Worm (Caenorhabditis elegans) whole organism, young adult: ENCODE data around the gene snt-7.

Experiments used
- B0035.1 ChIP-seq: sonication (generic microtip); optimal IDR thresholded peaks from 2 replicates; lab custom pipeline; 2016; ENCODE audit warnings: missing genetic modification characterization, mild to moderate bottlenecking, missing compliant biosample characterization, missing genotype, missing genetic modification reagents
- C17E4.6 ChIP-seq: fragments of 200-800 bp; sonication (Bioruptor generic); IDR thresholded peaks from 2 replicates; pipeline ENCODE4 v1.3.6; 2022; ENCODE audit warnings: missing genetic modification reagents, missing genetic modification characterization, missing compliant biosample characterization
- D2030.7 ChIP-seq: fragments of 200-800 bp; sonication (Bioruptor generic); IDR thresholded peaks from 2 replicates; pipeline ENCODE4 v1.3.6; 2022; ENCODE audit warnings: missing genetic modification reagents, missing genetic modification characterization, missing compliant biosample characterization
- F23B12.7 ChIP-seq: sonication (generic microtip); optimal IDR thresholded peaks from 2 replicates; lab custom pipeline; 2017; ENCODE audit warnings: missing genetic modification characterization, mild to moderate bottlenecking, missing compliant biosample characterization, antibody characterized with exemption, moderate library complexity; ENCODE audit not compliant: insufficient read depth
- F52B5.7 ChIP-seq: sonication (generic microtip); optimal IDR thresholded peaks from 2 replicates; lab custom pipeline; 2016; ENCODE audit warnings: mild to moderate bottlenecking, missing genetic modification characterization, missing compliant biosample characterization
- F55B11.4 ChIP-seq: sonication (generic microtip); optimal IDR thresholded peaks from 2 replicates; lab custom pipeline; 2016; ENCODE audit warnings: missing compliant biosample characterization, missing genetic modification characterization, borderline replicate concordance; ENCODE audit not compliant: insufficient read depth
- K11D2.4 ChIP-seq: fragments of 200-800 bp; sonication (Bioruptor generic); IDR thresholded peaks from 2 replicates; pipeline ENCODE4 v1.3.6; 2022; ENCODE audit warnings: missing genetic modification reagents, missing genetic modification characterization, missing compliant biosample characterization
- K12H6.12 ChIP-seq: fragments of 200-800 bp; sonication (Bioruptor generic); optimal IDR thresholded peaks from 2 replicates; lab custom pipeline; 2018; ENCODE audit warnings: mild to moderate bottlenecking, missing genetic modification characterization, missing compliant biosample characterization
- Y53G8AR.9 ChIP-seq: fragments of 200-800 bp; sonication (Bioruptor generic); conservative IDR thresholded peaks from 2 replicates; pipeline ENCODE4 v1.3.6; 2022; ENCODE audit warnings: missing genetic modification reagents, missing genetic modification characterization, missing compliant biosample characterization
- Y95B8A.8 ChIP-seq: fragments of 200-800 bp; sonication (Bioruptor generic); IDR thresholded peaks from 2 replicates; pipeline ENCODE4 v1.3.6; 2022; ENCODE audit warnings: missing genetic modification reagents, missing genetic modification characterization, missing compliant biosample characterization
- ZK185.1 ChIP-seq: sonication (generic microtip); optimal IDR thresholded peaks from 2 replicates; lab custom pipeline; 2016; ENCODE audit warnings: mild to moderate bottlenecking, missing genetic modification characterization, missing compliant biosample characterization; ENCODE audit not compliant: poor library complexity, severe bottlenecking
- aptf-3 ChIP-seq: fragments of 200-800 bp; sonication (Bioruptor generic); IDR thresholded peaks from 2 replicates; pipeline ENCODE4 v1.3.6; 2022; ENCODE audit warnings: missing genetic modification characterization, missing compliant biosample characterization
- atf-7 ChIP-seq: sonication (generic microtip); optimal IDR thresholded peaks from 2 replicates; lab custom pipeline; 2017; ENCODE audit warnings: mild to moderate bottlenecking, missing genetic modification characterization, missing compliant biosample characterization
- athp-1 ChIP-seq: sonication (generic microtip); optimal IDR thresholded peaks from 2 replicates; lab custom pipeline; 2017; ENCODE audit warnings: mild to moderate bottlenecking, missing genetic modification characterization, missing compliant biosample characterization
- attf-6 ChIP-seq: fragments of 200-800 bp; sonication (Bioruptor generic); IDR thresholded peaks from 2 replicates; pipeline ENCODE4 v1.3.6; 2022; ENCODE audit warnings: missing genetic modification reagents, missing genetic modification characterization, missing compliant biosample characterization
- cebp-1 ChIP-seq, 2 experiments: fragments of 200-800 bp in 1 of 2; sonication (Bioruptor generic) in 1 of 2; sonication (generic microtip) in 1 of 2; IDR thresholded peaks in 1 of 2; optimal IDR thresholded peaks in 1 of 2; 2 replicates each; pipeline versions ENCODE4 v1.3.6 to Lab custom; 2017 to 2022; ENCODE audit warnings: missing compliant biosample characterization in 2 of 2, missing genetic modification characterization in 2 of 2, mild to moderate bottlenecking in 1 of 2, missing genetic modification reagents in 1 of 2, moderate library complexity in 1 of 2
- cebp-2 ChIP-seq: fragments of 200-800 bp; sonication (Bioruptor generic); IDR thresholded peaks from 2 replicates; pipeline ENCODE4 v1.3.6; 2022; ENCODE audit warnings: missing genetic modification characterization, missing compliant biosample characterization
- dox-1 ChIP-seq: fragments of 200-800 bp; sonication (Bioruptor generic); IDR thresholded peaks from 2 replicates; pipeline ENCODE4 v1.3.6; 2022; ENCODE audit warnings: missing genetic modification reagents, missing genetic modification characterization, missing compliant biosample characterization
- dpl-1 ChIP-seq: fragments of 150-350 bp; optimal IDR thresholded peaks from 2 replicates; lab custom pipeline; 2014; ENCODE audit warnings: missing biosample characterization, missing genetic modification reagents, missing genetic modification characterization
- egl-18 ChIP-seq: fragments of 200-800 bp; sonication (Bioruptor generic); IDR thresholded peaks from 2 replicates; pipeline ENCODE4 v1.3.6; 2022; ENCODE audit warnings: missing genetic modification reagents, missing genetic modification characterization, missing compliant biosample characterization
- him-1 ChIP-seq: sonication (generic microtip); optimal IDR thresholded peaks from 2 replicates; lab custom pipeline; 2016; ENCODE audit warnings: missing genotype, missing genetic modification reagents, missing genetic modification characterization, missing compliant biosample characterization
- hmg-20 ChIP-seq: fragments of 200-800 bp; sonication (Bioruptor generic); IDR thresholded peaks from 2 replicates; pipeline ENCODE4 v1.3.6; 2022; ENCODE audit warnings: missing genetic modification reagents, missing genetic modification characterization, missing compliant biosample characterization
- lag-1 ChIP-seq: fragments of 200-800 bp; sonication (Bioruptor generic); IDR thresholded peaks from 2 replicates; pipeline ENCODE4 v1.3.6; 2022; ENCODE audit warnings: missing genetic modification reagents, missing genetic modification characterization, missing compliant biosample characterization
- let-526 ChIP-seq: fragments of 200-800 bp; sonication (Bioruptor generic); IDR thresholded peaks from 2 replicates; pipeline ENCODE4 v1.3.6; 2022; ENCODE audit warnings: missing genetic modification reagents, missing genetic modification characterization, missing compliant biosample characterization
- let-607 ChIP-seq, 2 experiments: fragments of 200-800 bp in 1 of 2; sonication (Bioruptor generic) in 1 of 2; sonication (generic microtip) in 1 of 2; optimal IDR thresholded peaks; 2 replicates each; lab custom pipeline; 2016 to 2018; ENCODE audit warnings: mild to moderate bottlenecking in 2 of 2, missing compliant biosample characterization in 2 of 2, missing genetic modification characterization in 2 of 2, moderate library complexity in 2 of 2, missing genotype in 1 of 2
- lin-54 ChIP-seq: fragments of 200-800 bp; sonication (Bioruptor generic); optimal IDR thresholded peaks from 2 replicates; lab custom pipeline; 2018; ENCODE audit warnings: mild to moderate bottlenecking, missing genetic modification characterization, missing compliant biosample characterization
- lsy-27 ChIP-seq: sonication (generic microtip); optimal IDR thresholded peaks from 2 replicates; lab custom pipeline; 2017; ENCODE audit warnings: missing genetic modification characterization, mild to moderate bottlenecking, missing compliant biosample characterization, antibody characterized with exemption, missing genotype, borderline replicate concordance; ENCODE audit not compliant: insufficient read depth
- madf-6 ChIP-seq: fragments of 200-800 bp; sonication (Bioruptor generic); IDR thresholded peaks from 2 replicates; pipeline ENCODE4 v1.3.6; 2022; ENCODE audit warnings: missing genetic modification reagents, missing genetic modification characterization, missing compliant biosample characterization
- mel-28 ChIP-seq: sonication (generic microtip); optimal IDR thresholded peaks from 2 replicates; lab custom pipeline; 2016; ENCODE audit warnings: borderline replicate concordance, mild to moderate bottlenecking, missing genetic modification characterization, missing compliant biosample characterization
- mxl-1 ChIP-seq: sonication (generic microtip); optimal IDR thresholded peaks from 2 replicates; lab custom pipeline; 2016; ENCODE audit warnings: missing genetic modification characterization, missing compliant biosample characterization
- nhr-120 ChIP-seq: fragments of 200-800 bp; sonication (Bioruptor generic); IDR thresholded peaks from 2 replicates; pipeline ENCODE4 v1.3.6; 2022; ENCODE audit warnings: missing genetic modification characterization, missing compliant biosample characterization
- nhr-179 ChIP-seq: sonication (generic microtip); optimal IDR thresholded peaks from 2 replicates; lab custom pipeline; 2016; ENCODE audit warnings: mild to moderate bottlenecking, missing genetic modification characterization, missing compliant biosample characterization
- nhr-27 ChIP-seq: fragments of 200-800 bp; sonication (Bioruptor generic); optimal IDR thresholded peaks from 2 replicates; lab custom pipeline; 2018; ENCODE audit warnings: mild to moderate bottlenecking, missing genetic modification characterization, moderate library complexity, missing compliant biosample characterization
- nhr-80 ChIP-seq: sonication (generic microtip); optimal IDR thresholded peaks from 2 replicates; lab custom pipeline; 2016; ENCODE audit warnings: missing genetic modification characterization, missing compliant biosample characterization
- pbrm-1 ChIP-seq: fragments of 200-800 bp; sonication (Bioruptor generic); IDR thresholded peaks from 2 replicates; pipeline ENCODE4 v1.3.6; 2022; ENCODE audit warnings: missing genetic modification reagents, missing genetic modification characterization, missing compliant biosample characterization
- pha-4 ChIP-seq: fragments of 150-350 bp; sonication (generic microtip); optimal IDR thresholded peaks from 2 replicates; lab custom pipeline; 2014; ENCODE audit warnings: missing biosample characterization, missing genetic modification reagents, missing genetic modification characterization
- rec-8 ChIP-seq, 2 experiments: sonication (generic microtip); optimal IDR thresholded peaks; 2 replicates each; lab custom pipeline; 2016; ENCODE audit warnings: mild to moderate bottlenecking in 2 of 2, missing genetic modification characterization in 2 of 2, missing genetic modification reagents in 2 of 2, missing genotype in 2 of 2, missing biosample characterization in 1 of 2, missing compliant biosample characterization in 1 of 2, moderate library complexity in 1 of 2
- sea-2 ChIP-seq: fragments of 200-800 bp; sonication (Bioruptor generic); IDR thresholded peaks from 2 replicates; pipeline ENCODE4 v1.3.6; 2022; ENCODE audit warnings: missing genetic modification characterization, missing compliant biosample characterization
- snpc-1.1 ChIP-seq: sonication (generic microtip); optimal IDR thresholded peaks from 2 replicates; lab custom pipeline; 2017; ENCODE audit warnings: missing genetic modification characterization, mild to moderate bottlenecking, missing compliant biosample characterization, antibody characterized with exemption, moderate library complexity, missing genotype, missing genetic modification reagents; ENCODE audit not compliant: insufficient read depth
- somi-1 ChIP-seq: fragments of 200-800 bp; sonication (Bioruptor generic); optimal IDR thresholded peaks from 2 replicates; lab custom pipeline; 2018; ENCODE audit warnings: mild to moderate bottlenecking, missing genetic modification characterization, missing compliant biosample characterization
- tbp1 ChIP-seq: fragments of 200-800 bp; sonication (Bioruptor generic); optimal IDR thresholded peaks from 2 replicates; lab custom pipeline; 2018; ENCODE audit warnings: mild to moderate bottlenecking, missing genetic modification characterization, missing compliant biosample characterization
- unc-62 ChIP-seq: fragments of 150-350 bp; optimal IDR thresholded peaks from 2 replicates; lab custom pipeline; 2014; ENCODE audit warnings: missing biosample characterization, missing genetic modification reagents, missing genetic modification characterization
- zfh-2 ChIP-seq: fragments of 200-800 bp; sonication (Bioruptor generic); conservative IDR thresholded peaks from 2 replicates; pipeline ENCODE4 v1.3.6; 2022; ENCODE audit warnings: missing genetic modification reagents, missing genetic modification characterization, missing compliant biosample characterization
- zim-3 ChIP-seq: sonication (generic microtip); optimal IDR thresholded peaks from 2 replicates; lab custom pipeline; 2017; ENCODE audit warnings: mild to moderate bottlenecking, missing genetic modification characterization, moderate library complexity, missing compliant biosample characterization
- ztf-25 ChIP-seq: fragments of 200-800 bp; sonication (Bioruptor generic); IDR thresholded peaks from 2 replicates; pipeline ENCODE4 v1.3.6; 2022; ENCODE audit warnings: missing genetic modification reagents, missing genetic modification characterization, missing compliant biosample characterization
- ztf-26 ChIP-seq: sonication (generic microtip); optimal IDR thresholded peaks from 2 replicates; lab custom pipeline; 2017; ENCODE audit warnings: missing genetic modification characterization, missing compliant biosample characterization

The snt-7 gene

ce11 chrX:15173303-15173904 is 25.5 kb downstream of the snt-7 start, which contains the start of gene ucr-2.2 (continued):
- TF ChIP-seq hmg-20 (GFP tag; lab: Robert Waterston, UW) (0 out of 2 replicates have a peak, but pooled peaks have one; percentile 23), sea-2 (GFP tag; lab: Robert Waterston, UW) (no peak), lag-1 (GFP tag; lab: Robert Waterston, UW) (no peak), cebp-1 (GFP tag; IDR thresholded peaks at IDR 0.05; lab: Robert Waterston, UW) (peak; percentile 44; the same call in 1 of the 2 replicates), cebp-1 (tag; optimal IDR thresholded peaks at IDR 0.05; lab: Kevin White, UChicago) (peak; percentile 82), dox-1 (GFP tag; lab: Robert Waterston, UW) (peak; percentile 89), B0035.1 (tag; lab: Kevin White, UChicago) (no peak), somi-1 (GFP tag; lab: Kevin White, UChicago) (peak; percentile 34), egl-18 (no peak), rec-8 (tag; optimal IDR thresholded peaks at IDR 0.05; lab: Kevin White, UChicago) (no peak), aptf-3 (no peak), nhr-27 (tag; lab: Kevin White, UChicago) (no peak), F52B5.7 (tag; lab: Kevin White, UChicago) (no peak), let-526 (GFP tag; lab: Robert Waterston, UW) (no peak), K12H6.12 (peak; percentile 61), nhr-80 (tag; lab: Kevin White, UChicago) (peak; percentile 87), him-1 (no peak), lsy-27 (tag; lab: Kevin White, UChicago) (no peak), lin-54 (GFP tag; lab: Kevin White, UChicago) (peak; percentile 68), mel-28 (no peak), cebp-2 (GFP tag; lab: Robert Waterston, UW) (no peak), madf-6 (GFP tag; lab: Robert Waterston, UW) (no peak), ztf-25 (GFP tag; lab: Robert Waterston, UW) (no peak), F23B12.7 (tag; lab: Kevin White, UChicago) (peak; percentile 68), nhr-120 (no peak), C17E4.6 (GFP tag; lab: Robert Waterston, UW) (no peak), atf-7 (peak; percentile 81), pha-4 (tag; lab: Kevin White, UChicago) (no peak), pbrm-1 (GFP tag; lab: Robert Waterston, UW) (peak; percentile 75), attf-6 (GFP tag; lab: Robert Waterston, UW) (no peak), snpc-1.1 (no peak), athp-1 (tag; lab: Kevin White, UChicago) (no peak), let-607 (tag; optimal IDR thresholded peaks at IDR 0.05; lab: Kevin White, UChicago) (peak; percentile 75 to 88), D2030.7 (GFP tag; lab: Robert Waterston, UW) (no peak), Y95B8A.8 (no peak), ZK185.1 (tag; lab: Kevin White, UChicago) (peak; percentile 83), Y53G8AR.9 (GFP tag; lab: Robert Waterston, UW) (peak; percentile 64; the same call in 1 of the 2 replicates), unc-62 (GFP tag; lab: Kevin White, UChicago) (no peak), zim-3 (tag; lab: Kevin White, UChicago) (no peak), nhr-179 (tag; lab: Kevin White, UChicago) (no peak), tbp1 (GFP tag; lab: Kevin White, UChicago) (peak; percentile 61), mxl-1 (tag; lab: Kevin White, UChicago) (no peak), K11D2.4 (GFP tag; lab: Robert Waterston, UW) (peak; percentile 75), ztf-26 (tag; lab: Kevin White, UChicago) (peak; percentile 71), F55B11.4 (no peak), zfh-2 (peak; percentile 52; the same call in 1 of the 2 replicates), dpl-1 (GFP tag; lab: Kevin White, UChicago) (no peak)
